Fruit fly (Drosophila melanogaster): ENCODE results near the gene unc80.

- TF ChIP-seq Sin3A (optimal IDR thresholded peaks at IDR 0.05): no peak
- no peak for TF ChIP-seq psq (optimal IDR thresholded peaks at IDR 0.05)
- no peak for TF ChIP-seq h (optimal IDR thresholded peaks at IDR 0.05)
- TF ChIP-seq ttk (optimal IDR thresholded peaks at IDR 0.05): no peak
- no peak for TF ChIP-seq Myc (optimal IDR thresholded peaks at IDR 0.05)
- no peak for TF ChIP-seq insv (optimal IDR thresholded peaks at IDR 0.05)
These were observed 36.3 kb upstream of the unc80 start, which contains the start of gene CG5612 for dm6 chr3R:27625911-27626310.
